Worm (Caenorhabditis elegans): ENCODE data around the gene Y67D8C.7.

Y67D8C.7 gene

DNA sequence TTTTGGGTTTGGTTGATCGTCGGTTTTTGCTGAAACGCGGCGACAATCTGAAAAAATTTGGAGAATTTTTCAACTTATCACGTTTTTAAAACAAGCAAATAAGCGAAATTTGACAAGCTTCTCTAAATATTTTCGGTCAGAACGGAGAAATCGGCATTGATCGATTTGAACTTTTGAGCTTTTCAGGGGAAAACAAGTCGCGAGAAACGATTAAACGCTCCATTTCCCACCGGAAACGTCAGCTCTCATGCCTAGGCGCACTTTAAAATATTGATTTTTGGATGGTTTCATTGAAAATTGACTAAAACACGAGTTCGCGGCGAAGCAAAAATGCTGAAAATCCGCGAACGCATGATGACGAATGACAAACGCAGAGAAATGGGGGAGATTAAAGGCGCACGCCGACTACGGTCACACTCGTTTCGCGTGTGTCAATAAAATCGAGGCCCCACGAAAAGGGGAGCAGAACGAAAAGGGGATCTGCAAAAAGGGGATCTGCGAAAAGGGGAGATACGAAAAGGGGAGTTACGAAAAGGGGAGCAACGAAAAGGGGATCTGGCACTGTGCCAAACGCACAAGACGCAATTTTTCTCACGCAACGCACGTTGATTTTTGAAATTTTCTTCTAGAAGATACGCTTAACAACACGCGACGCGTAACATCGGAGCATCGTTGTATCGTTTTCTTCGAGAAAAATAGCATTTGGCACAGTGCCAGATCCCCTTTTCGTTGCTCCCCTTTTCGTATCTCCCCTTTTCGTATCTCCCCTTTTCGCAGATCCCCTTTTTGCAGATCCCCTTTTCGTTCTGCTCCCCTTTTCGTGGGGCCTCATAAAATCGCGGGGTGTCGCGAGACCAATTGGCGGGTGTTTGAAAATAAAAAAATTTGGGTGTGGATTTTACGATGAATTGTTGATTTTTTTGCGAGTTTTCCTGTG is 16.4 kb downstream of the Y67D8C.7 start, which contains the start of gene eel-1 (continued):
- TF ChIP-seq elt-2 (tag; optimal IDR thresholded peaks at IDR 0.05) (peak; percentile 77), fkh-10 (GFP tag; optimal IDR thresholded peaks at IDR 0.05) (peak; percentile 86), C04F5.9 (tag; optimal IDR thresholded peaks at IDR 0.05) (peak; percentile 84), snpc-4 (tag; optimal IDR thresholded peaks at IDR 0.05) (peak; percentile 50), nhr-47 (tag; optimal IDR thresholded peaks at IDR 0.05) (peak; percentile 98), zip-4 (GFP tag; optimal IDR thresholded peaks at IDR 0.05) (peak; percentile 75), nhr-20 (tag; optimal IDR thresholded peaks at IDR 0.05) (peak; percentile 96), aly-2 (tag; optimal IDR thresholded peaks at IDR 0.05) (peak; percentile 82), egl-13 (tag; optimal IDR thresholded peaks at IDR 0.05) (peak; percentile 94), unc-130 (tag; optimal IDR thresholded peaks at IDR 0.05) (peak; percentile 41), efl-1 (optimal IDR thresholded peaks at IDR 0.05) (peak; percentile 96), efl-1 (GFP tag; optimal IDR thresholded peaks at IDR 0.05 in 1 of 2) (peak; percentile 89 to 99), fkh-4 (tag; optimal IDR thresholded peaks at IDR 0.05; ENCODE audit: borderline replicate concordance) (peak; percentile 87), mdl-1 (tag; optimal IDR thresholded peaks at IDR 0.05) (peak in 1 of 2 experiments; percentile 75), mep-1 (tag; optimal IDR thresholded peaks at IDR 0.05) (peak; percentile 74), ceh-8 (GFP tag; optimal IDR thresholded peaks at IDR 0.05) (peak; percentile 91), dsc-1 (tag; optimal IDR thresholded peaks at IDR 0.05) (peak; percentile 98), sup-37 (GFP tag; optimal IDR thresholded peaks at IDR 0.05) (peak; percentile 67), hlh-17 (GFP tag; optimal IDR thresholded peaks at IDR 0.05; ENCODE audit: borderline replicate concordance) (peak; percentile 63)

DNA sequence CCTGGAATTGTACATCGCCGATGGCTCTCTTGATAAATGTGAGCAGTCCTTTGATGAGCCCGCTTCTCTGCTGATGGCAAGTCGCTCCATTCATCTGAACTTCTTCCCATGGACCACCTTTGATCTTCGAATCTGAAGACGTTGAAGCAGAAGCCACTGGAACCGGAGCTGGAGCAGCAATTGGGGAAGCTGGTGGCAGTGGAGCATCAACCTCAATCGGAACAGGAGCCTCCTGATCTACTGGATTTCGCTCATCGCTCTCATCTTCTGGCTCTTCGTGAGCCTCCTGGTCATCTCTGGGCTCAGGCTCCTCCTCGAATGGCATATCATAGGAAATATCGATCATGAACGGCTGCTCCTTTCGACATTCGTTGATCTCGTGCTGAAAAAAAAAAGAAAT is 19.8 kb downstream of the Y67D8C.7 start:
- no peak for TF ChIP-seq nhr-47 (tag; optimal IDR thresholded peaks at IDR 0.05)
- TF ChIP-seq hpl-2 (GFP tag; optimal IDR thresholded peaks at IDR 0.05): no peak

DNA sequence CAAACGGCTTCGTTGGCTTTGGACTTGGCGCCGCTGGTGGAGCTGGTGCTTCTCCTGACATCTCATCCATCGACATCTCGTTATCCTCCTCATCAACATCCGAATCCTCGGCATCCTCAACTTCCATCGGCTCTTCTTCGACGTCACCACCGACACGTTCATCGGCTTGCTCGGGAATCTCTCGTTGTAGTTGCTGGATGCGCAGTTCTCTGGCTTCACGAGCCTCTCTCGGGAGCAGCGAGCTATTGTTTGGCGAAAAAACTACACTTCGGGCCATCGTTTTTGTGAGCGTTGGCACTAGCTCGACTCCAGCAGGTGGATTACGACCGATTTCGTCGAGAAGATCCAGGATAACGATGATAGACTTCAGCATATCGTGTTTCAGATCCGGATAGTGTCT is 20.7 kb downstream of the Y67D8C.7 start:
- TF ChIP-seq grh-1 (GFP tag; IDR thresholded peaks at IDR 0.05) (no peak), ceh-8 (GFP tag; optimal IDR thresholded peaks at IDR 0.05) (no peak), zip-4 (GFP tag; optimal IDR thresholded peaks at IDR 0.05) (no peak), ceh-63 (GFP tag; optimal IDR thresholded peaks at IDR 0.05) (no peak), ztf-4 (tag; optimal IDR thresholded peaks at IDR 0.05) (no peak), nhr-20 (tag; optimal IDR thresholded peaks at IDR 0.05) (no peak), swsn-7 (tag; optimal IDR thresholded peaks at IDR 0.05) (no peak)

DNA sequence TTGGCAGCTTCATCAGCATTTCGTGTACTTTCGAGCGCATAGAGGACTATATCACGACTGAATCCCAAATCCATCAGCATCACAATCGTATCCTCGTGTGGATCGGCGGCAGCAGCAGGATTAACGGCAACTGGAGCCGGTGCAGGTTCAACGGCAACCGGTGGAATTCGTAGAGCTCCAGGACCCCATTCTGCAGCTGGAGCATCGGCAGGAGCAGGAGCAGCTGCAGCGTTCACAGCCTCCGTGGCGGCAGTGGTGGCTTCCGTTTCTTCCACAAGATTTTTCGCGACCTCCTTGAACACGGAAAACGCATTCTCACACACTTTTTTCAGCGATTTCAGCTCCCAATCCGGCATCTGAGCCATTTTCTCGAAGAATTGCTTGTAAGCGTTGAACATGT is 22.6 kb downstream of the Y67D8C.7 start:
- TF ChIP-seq aha-1 (tag; optimal IDR thresholded peaks at IDR 0.05) (no peak), unc-30 (tag; optimal IDR thresholded peaks at IDR 0.05) (no peak), nhr-237 (tag; optimal IDR thresholded peaks at IDR 0.05) (no peak), efl-1 (optimal IDR thresholded peaks at IDR 0.05) (no peak), efl-1 (GFP tag; optimal IDR thresholded peaks at IDR 0.05 in 1 of 2) (no peak), ceh-88 (GFP tag; IDR thresholded peaks at IDR 0.05) (no peak), egl-27 (tag; optimal IDR thresholded peaks at IDR 0.05) (no peak), fkh-8 (tag; optimal IDR thresholded peaks at IDR 0.05) (no peak), Y116A8C.19 (tag; optimal IDR thresholded peaks at IDR 0.05; ENCODE audit: borderline replicate concordance) (no peak), nhr-12 (tag; optimal IDR thresholded peaks at IDR 0.05) (no peak), lin-39 (tag; optimal IDR thresholded peaks at IDR 0.05) (no peak), lin-15B (tag; optimal IDR thresholded peaks at IDR 0.05) (no peak), ets-5 (GFP tag; IDR thresholded peaks at IDR 0.05) (no peak), pag-3 (tag; optimal IDR thresholded peaks at IDR 0.05; ENCODE audit: borderline replicate concordance, insufficient read depth) (no peak), lin-14 (GFP tag; optimal IDR thresholded peaks at IDR 0.05) (no peak), sup-37 (GFP tag; optimal IDR thresholded peaks at IDR 0.05) (no peak)

All from whole organism, L1 larva.